Fruit fly (Drosophila melanogaster) Kc167 (cell line): Measurements from ENCODE around the gene atms.

Source experiments
- Myc ChIP-seq: fragments of >200 bp; optimal IDR thresholded peaks from 2 replicates; lab custom pipeline; 2017; ENCODE audit warnings: missing external identifiers
- Sin3A ChIP-seq: fragments of >200 bp; optimal IDR thresholded peaks from 2 replicates; lab custom pipeline; 2018; ENCODE audit warnings: missing external identifiers
- h ChIP-seq: fragments of >200 bp; optimal IDR thresholded peaks from 3 replicates; lab custom pipeline; 2018; ENCODE audit warnings: missing external identifiers
- insv ChIP-seq: fragments of >200 bp; optimal IDR thresholded peaks from 3 replicates; lab custom pipeline; 2018; ENCODE audit warnings: missing external identifiers
- psq ChIP-seq: fragments of >200 bp; optimal IDR thresholded peaks from 2 replicates; lab custom pipeline; 2017; ENCODE audit warnings: missing external identifiers
- ttk ChIP-seq: sonication (Bioruptor generic); optimal IDR thresholded peaks from 2 replicates; lab custom pipeline; 2017; ENCODE audit warnings: missing external identifiers

- no peak for TF ChIP-seq Myc
- no peak for TF ChIP-seq psq (lab: Kevin White, UChicago)
- no peak for TF ChIP-seq insv (lab: Kevin White, UChicago)
- TF ChIP-seq h (lab: Kevin White, UChicago) = no peak
- TF ChIP-seq Sin3A = no peak
- no peak for TF ChIP-seq ttk (lab: Kevin White, UChicago)
Measured at dm6 chr3R:4726796-4727195, 23.0 kb upstream of the atms start.
